Worm (Caenorhabditis elegans): ENCODE data around the gene cdc-42.

Gene cdc-42

ce11 chrII:7607953-7608352 is 8.3 kb upstream of the cdc-42 start, which contains the start of gene lips-17:
lips-17 (plus strand) TSS chrII:7608253.
- TF ChIP-seq dpl-1 (GFP tag; optimal IDR thresholded peaks at IDR 0.05) (no peak), fos-1 (tag; optimal IDR thresholded peaks at IDR 0.05) (no peak), Y105C5A.15 (GFP tag; IDR thresholded peaks at IDR 0.05) (no peak), nhr-6 (tag; optimal IDR thresholded peaks at IDR 0.05) (no peak), unc-39 (tag; optimal IDR thresholded peaks at IDR 0.05) (no peak), hlh-11 (tag; optimal IDR thresholded peaks at IDR 0.05) (no peak), lin-1 (GFP tag; IDR thresholded peaks at IDR 0.05) (no peak), unc-62 (GFP tag; optimal IDR thresholded peaks at IDR 0.05 in 1 of 2) (no peak), unc-62 (tag; optimal IDR thresholded peaks at IDR 0.05) (no peak), dmd-6 (GFP tag; IDR thresholded peaks at IDR 0.05) (no peak), madf-9 (GFP tag; conservative IDR thresholded peaks at IDR 0.05) (no peak), ceh-28 (tag; optimal IDR thresholded peaks at IDR 0.05) (no peak), arid-1 (GFP tag; conservative IDR thresholded peaks at IDR 0.05) (no peak), D1046.2 (GFP tag; IDR thresholded peaks at IDR 0.05) (no peak), tag-97 (GFP tag; IDR thresholded peaks at IDR 0.05) (no peak), hlh-30 (tag; optimal IDR thresholded peaks at IDR 0.05; ENCODE audit: insufficient read depth) (no peak)

ce11 chrII:7613241-7613782 is 2.9 kb upstream of the cdc-42 start, which contains the start of the genes oig-4 and R07G3.7:
oig-4 (plus strand) TSS chrII:7613541.
R07G3.7 (minus strand) TSS chrII:7613732.
- TF ChIP-seq mep-1 (tag; optimal IDR thresholded peaks at IDR 0.05) (no peak), zfp-3 (GFP tag; conservative IDR thresholded peaks at IDR 0.05) (no peak), skn-1 (tag; optimal IDR thresholded peaks at IDR 0.05) (no peak), Y75B8A.6 (GFP tag; IDR thresholded peaks at IDR 0.05) (no peak), nhr-28 (tag; optimal IDR thresholded peaks at IDR 0.05) (no peak), tra-1 (GFP tag; IDR thresholded peaks at IDR 0.05) (no peak), unc-62 (GFP tag; optimal IDR thresholded peaks at IDR 0.05 in 1 of 2) (no peak), unc-62 (tag; optimal IDR thresholded peaks at IDR 0.05) (no peak), mdt-29 (GFP tag; IDR thresholded peaks at IDR 0.05) (no peak), spr-1 (tag; optimal IDR thresholded peaks at IDR 0.05) (no peak), nhr-6 (tag; optimal IDR thresholded peaks at IDR 0.05) (no peak), dmd-8 (GFP tag; IDR thresholded peaks at IDR 0.05) (no peak)

DNA sequence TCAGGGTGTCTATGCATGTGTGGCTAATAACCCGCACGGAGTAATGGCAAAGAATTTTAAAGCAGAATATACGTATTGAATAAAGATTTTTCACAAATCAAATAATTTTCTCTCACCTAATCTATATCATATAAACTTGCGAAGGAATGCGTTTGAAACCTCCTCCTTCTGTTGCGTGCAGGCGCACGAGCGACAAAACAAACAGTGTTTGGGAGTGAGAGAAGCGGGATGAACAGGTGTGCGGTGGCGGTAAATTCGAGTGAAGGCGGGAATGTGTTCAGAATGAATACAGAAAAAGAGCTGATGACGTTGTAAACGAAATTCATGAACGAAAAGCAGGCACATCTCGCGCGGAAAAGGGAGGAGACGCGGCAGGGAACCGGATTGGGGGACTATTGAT is 1.9 kb upstream of the cdc-42 start:
- TF ChIP-seq daf-19 (GFP tag; conservative IDR thresholded peaks at IDR 0.05) (no peak), ceh-28 (tag; optimal IDR thresholded peaks at IDR 0.05) (no peak), ctbp-1 (GFP tag; IDR thresholded peaks at IDR 0.05) (no peak), hlh-11 (tag; optimal IDR thresholded peaks at IDR 0.05) (peak; percentile 21), zfp-2 (tag; optimal IDR thresholded peaks at IDR 0.05) (no peak), nhr-111 (GFP tag; optimal IDR thresholded peaks at IDR 0.05) (no peak), F37D6.2 (tag; optimal IDR thresholded peaks at IDR 0.05) (no peak), aha-1 (tag) (peak; percentile 47), ztf-11 (tag; optimal IDR thresholded peaks at IDR 0.05) (no peak)

DNA sequence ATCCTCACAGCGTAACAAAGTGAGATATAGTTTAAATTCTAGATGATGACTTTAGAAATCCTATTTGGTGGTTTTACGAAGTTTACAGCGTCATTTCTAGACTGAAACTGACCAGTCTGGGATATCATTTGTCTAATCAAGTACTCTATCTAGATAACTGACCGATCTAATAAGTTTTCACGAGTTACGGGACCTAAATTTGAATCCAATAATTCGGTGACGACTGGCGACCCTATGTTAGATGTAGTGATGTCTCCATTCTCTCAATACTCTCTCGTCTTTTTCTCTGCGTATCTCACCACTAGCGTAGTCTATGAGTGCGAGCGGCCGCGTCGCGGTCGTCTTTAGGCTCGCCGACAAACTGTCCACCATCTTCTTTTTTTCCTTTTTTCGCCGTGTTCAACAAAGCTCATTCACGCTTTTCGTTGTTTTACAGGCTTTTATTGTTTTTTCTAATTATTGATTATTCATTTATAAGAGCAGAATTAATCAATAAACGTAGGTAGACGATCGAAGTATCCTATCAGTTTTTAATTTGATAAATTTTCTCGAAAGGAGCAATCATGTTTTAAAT is 847 bp upstream of the cdc-42 start:
- no peak for TF ChIP-seq nhr-48 (tag; optimal IDR thresholded peaks at IDR 0.05)
- TF ChIP-seq hmg-1.1 (GFP tag; IDR thresholded peaks at IDR 0.05), result peak; percentile 47; the same call in 1 of the 2 replicates
- TF ChIP-seq daf-16 (GFP tag; optimal IDR thresholded peaks at IDR 0.05), result no peak
- peak; percentile 19 for TF ChIP-seq daf-16 (tag; optimal IDR thresholded peaks at IDR 0.05)
- TF ChIP-seq hlh-11 (tag; optimal IDR thresholded peaks at IDR 0.05), result peak; percentile 12
- TF ChIP-seq mep-1 (tag; optimal IDR thresholded peaks at IDR 0.05), result peak; percentile 44
- peak; percentile 70 for TF ChIP-seq mes-2 (tag; optimal IDR thresholded peaks at IDR 0.05; ENCODE audit: poor library complexity, severe bottlenecking)
- no peak for TF ChIP-seq Y48G9A.11 (GFP tag; IDR thresholded peaks at IDR 0.05)
- peak; percentile 46 for TF ChIP-seq dve-1 (tag; optimal IDR thresholded peaks at IDR 0.05; ENCODE audit: insufficient read depth)
- TF ChIP-seq Y5F2A.4 (GFP tag; optimal IDR thresholded peaks at IDR 0.05), result no peak
- peak; percentile 62 for TF ChIP-seq ama-1 (optimal IDR thresholded peaks at IDR 0.05)
- peak; percentile 35; the same call in 1 of the 2 replicates for TF ChIP-seq lin-38 (GFP tag; IDR thresholded peaks at IDR 0.05)
- peak in 1 of 2 experiments; percentile 35 for TF ChIP-seq lsy-2 (tag; optimal IDR thresholded peaks at IDR 0.05)

Measured in whole organism, L4 larva.